Worm (Caenorhabditis elegans) whole organism, young adult: ENCODE data around the gene T10B9.9.

Experiments used
- B0336.3 ChIP-seq: fragments of 200-800 bp; sonication (Bioruptor generic); IDR thresholded peaks from 2 replicates; pipeline ENCODE4 v1.3.6; 2022; ENCODE audit warnings: missing genetic modification characterization, missing compliant biosample characterization
- C17E4.6 ChIP-seq: fragments of 200-800 bp; sonication (Bioruptor generic); IDR thresholded peaks from 2 replicates; pipeline ENCODE4 v1.3.6; 2022; ENCODE audit warnings: missing genetic modification reagents, missing genetic modification characterization, missing compliant biosample characterization
- D2030.7 ChIP-seq: fragments of 200-800 bp; sonication (Bioruptor generic); IDR thresholded peaks from 2 replicates; pipeline ENCODE4 v1.3.6; 2022; ENCODE audit warnings: missing genetic modification reagents, missing genetic modification characterization, missing compliant biosample characterization
- F10E7.11 ChIP-seq: sonication (generic microtip); optimal IDR thresholded peaks from 2 replicates; lab custom pipeline; 2017; ENCODE audit warnings: mild to moderate bottlenecking, missing genetic modification characterization, moderate library complexity, missing compliant biosample characterization
- F33H1.4 ChIP-seq: fragments of 200-800 bp; sonication (Bioruptor generic); IDR thresholded peaks from 2 replicates; pipeline ENCODE4 v1.3.6; 2022; ENCODE audit warnings: missing genetic modification reagents, missing genetic modification characterization, missing compliant biosample characterization
- F37B4.10 ChIP-seq: fragments of 200-800 bp; sonication (Bioruptor generic); IDR thresholded peaks from 2 replicates; pipeline ENCODE4 v1.3.6; 2022; ENCODE audit warnings: missing genetic modification characterization, missing compliant biosample characterization
- F57C9.4 ChIP-seq: sonication (generic microtip); optimal IDR thresholded peaks from 2 replicates; lab custom pipeline; 2017; ENCODE audit warnings: mild to moderate bottlenecking, missing genetic modification characterization, missing compliant biosample characterization
- Y56A3A.18 ChIP-seq: fragments of 200-800 bp; sonication (Bioruptor generic); IDR thresholded peaks from 2 replicates; pipeline ENCODE4 v1.3.6; 2022; ENCODE audit warnings: missing genetic modification reagents, missing genetic modification characterization, missing compliant biosample characterization
- aptf-2 ChIP-seq: fragments of 200-800 bp; sonication (Bioruptor generic); conservative IDR thresholded peaks from 2 replicates; pipeline ENCODE4 v1.3.6; 2022; ENCODE audit warnings: missing genetic modification reagents, missing genetic modification characterization, missing compliant biosample characterization
- atf-7 ChIP-seq: sonication (generic microtip); optimal IDR thresholded peaks from 2 replicates; lab custom pipeline; 2017; ENCODE audit warnings: mild to moderate bottlenecking, missing genetic modification characterization, missing compliant biosample characterization
- athp-1 ChIP-seq: sonication (generic microtip); optimal IDR thresholded peaks from 2 replicates; lab custom pipeline; 2017; ENCODE audit warnings: mild to moderate bottlenecking, missing genetic modification characterization, missing compliant biosample characterization
- attf-6 ChIP-seq: fragments of 200-800 bp; sonication (Bioruptor generic); IDR thresholded peaks from 2 replicates; pipeline ENCODE4 v1.3.6; 2022; ENCODE audit warnings: missing genetic modification reagents, missing genetic modification characterization, missing compliant biosample characterization
- bed-2 ChIP-seq: fragments of 200-800 bp; sonication (Bioruptor generic); IDR thresholded peaks from 2 replicates; pipeline ENCODE4 v1.3.6; 2022; ENCODE audit warnings: missing genetic modification reagents, missing genetic modification characterization, missing compliant biosample characterization
- cebp-2 ChIP-seq: fragments of 200-800 bp; sonication (Bioruptor generic); IDR thresholded peaks from 2 replicates; pipeline ENCODE4 v1.3.6; 2022; ENCODE audit warnings: missing genetic modification characterization, missing compliant biosample characterization
- ceh-27 ChIP-seq: fragments of 200-800 bp; sonication (Bioruptor generic); optimal IDR thresholded peaks from 2 replicates; lab custom pipeline; 2018; ENCODE audit warnings: mild to moderate bottlenecking, missing genetic modification characterization, moderate library complexity, missing compliant biosample characterization
- ceh-79 ChIP-seq: sonication (generic microtip); optimal IDR thresholded peaks from 2 replicates; lab custom pipeline; 2017; ENCODE audit warnings: mild to moderate bottlenecking, missing genetic modification characterization, missing compliant biosample characterization
- dox-1 ChIP-seq: fragments of 200-800 bp; sonication (Bioruptor generic); IDR thresholded peaks from 2 replicates; pipeline ENCODE4 v1.3.6; 2022; ENCODE audit warnings: missing genetic modification reagents, missing genetic modification characterization, missing compliant biosample characterization
- egl-44 ChIP-seq: fragments of 200-800 bp; sonication (Bioruptor generic); IDR thresholded peaks from 2 replicates; pipeline ENCODE4 v1.3.6; 2022; ENCODE audit warnings: missing genetic modification reagents, missing genetic modification characterization, missing compliant biosample characterization
- egrh-3 ChIP-seq: fragments of 200-800 bp; sonication (Bioruptor generic); IDR thresholded peaks from 2 replicates; pipeline ENCODE4 v1.3.6; 2022; ENCODE audit warnings: missing genetic modification reagents, missing genetic modification characterization, missing compliant biosample characterization
- ekl-4 ChIP-seq: fragments of 200-800 bp; sonication (Bioruptor generic); IDR thresholded peaks from 2 replicates; pipeline ENCODE4 v1.3.6; 2022; ENCODE audit warnings: missing genetic modification reagents, missing genetic modification characterization, missing compliant biosample characterization
- fkh-3 ChIP-seq: sonication (generic microtip); optimal IDR thresholded peaks from 2 replicates; lab custom pipeline; 2016; ENCODE audit warnings: mild to moderate bottlenecking, missing genetic modification characterization, missing compliant biosample characterization
- him-1 ChIP-seq: sonication (generic microtip); optimal IDR thresholded peaks from 2 replicates; lab custom pipeline; 2016; ENCODE audit warnings: missing genotype, missing genetic modification reagents, missing genetic modification characterization, missing compliant biosample characterization
- lag-1 ChIP-seq: fragments of 200-800 bp; sonication (Bioruptor generic); IDR thresholded peaks from 2 replicates; pipeline ENCODE4 v1.3.6; 2022; ENCODE audit warnings: missing genetic modification reagents, missing genetic modification characterization, missing compliant biosample characterization
- lir-1 ChIP-seq: fragments of 200-800 bp; sonication (Bioruptor generic); conservative IDR thresholded peaks from 2 replicates; pipeline ENCODE4 v1.3.6; 2022; ENCODE audit warnings: missing genetic modification reagents, missing genetic modification characterization, missing compliant biosample characterization
- lsy-27 ChIP-seq: sonication (generic microtip); optimal IDR thresholded peaks from 2 replicates; lab custom pipeline; 2017; ENCODE audit warnings: missing genetic modification characterization, mild to moderate bottlenecking, missing compliant biosample characterization, antibody characterized with exemption, missing genotype, borderline replicate concordance; ENCODE audit not compliant: insufficient read depth
- mcd-1 ChIP-seq: fragments of 200-800 bp; sonication (Bioruptor generic); IDR thresholded peaks from 2 replicates; pipeline ENCODE4 v1.3.6; 2022; ENCODE audit warnings: missing genetic modification reagents, missing genetic modification characterization, missing compliant biosample characterization
- mel-28 ChIP-seq: sonication (generic microtip); optimal IDR thresholded peaks from 2 replicates; lab custom pipeline; 2016; ENCODE audit warnings: borderline replicate concordance, mild to moderate bottlenecking, missing genetic modification characterization, missing compliant biosample characterization
- nfya-2 ChIP-seq: fragments of 200-800 bp; sonication (Bioruptor generic); IDR thresholded peaks from 2 replicates; pipeline ENCODE4 v1.3.6; 2022; ENCODE audit warnings: missing genetic modification reagents, missing genetic modification characterization, missing compliant biosample characterization
- nhr-27 ChIP-seq: fragments of 200-800 bp; sonication (Bioruptor generic); optimal IDR thresholded peaks from 2 replicates; lab custom pipeline; 2018; ENCODE audit warnings: mild to moderate bottlenecking, missing genetic modification characterization, moderate library complexity, missing compliant biosample characterization
- nhr-80 ChIP-seq: sonication (generic microtip); optimal IDR thresholded peaks from 2 replicates; lab custom pipeline; 2016; ENCODE audit warnings: missing genetic modification characterization, missing compliant biosample characterization
- sptf-2 ChIP-seq: fragments of 200-800 bp; sonication (Bioruptor generic); optimal IDR thresholded peaks from 2 replicates; lab custom pipeline; 2018; ENCODE audit warnings: mild to moderate bottlenecking, missing genetic modification characterization, missing compliant biosample characterization
- tbp1 ChIP-seq: fragments of 200-800 bp; sonication (Bioruptor generic); optimal IDR thresholded peaks from 2 replicates; lab custom pipeline; 2018; ENCODE audit warnings: mild to moderate bottlenecking, missing genetic modification characterization, missing compliant biosample characterization
- xnd-1 ChIP-seq: sonication (generic microtip); optimal IDR thresholded peaks from 2 replicates; lab custom pipeline; 2016; ENCODE audit warnings: missing genotype, missing genetic modification reagents, missing genetic modification characterization, missing compliant biosample characterization
- zfh-2 ChIP-seq: fragments of 200-800 bp; sonication (Bioruptor generic); conservative IDR thresholded peaks from 2 replicates; pipeline ENCODE4 v1.3.6; 2022; ENCODE audit warnings: missing genetic modification reagents, missing genetic modification characterization, missing compliant biosample characterization
- ztf-28 ChIP-seq: fragments of 200-800 bp; sonication (Bioruptor generic); IDR thresholded peaks from 2 replicates; pipeline ENCODE4 v1.3.6; 2022; ENCODE audit warnings: missing genetic modification reagents, missing genetic modification characterization, missing compliant biosample characterization

T10B9.9 gene

DNA sequence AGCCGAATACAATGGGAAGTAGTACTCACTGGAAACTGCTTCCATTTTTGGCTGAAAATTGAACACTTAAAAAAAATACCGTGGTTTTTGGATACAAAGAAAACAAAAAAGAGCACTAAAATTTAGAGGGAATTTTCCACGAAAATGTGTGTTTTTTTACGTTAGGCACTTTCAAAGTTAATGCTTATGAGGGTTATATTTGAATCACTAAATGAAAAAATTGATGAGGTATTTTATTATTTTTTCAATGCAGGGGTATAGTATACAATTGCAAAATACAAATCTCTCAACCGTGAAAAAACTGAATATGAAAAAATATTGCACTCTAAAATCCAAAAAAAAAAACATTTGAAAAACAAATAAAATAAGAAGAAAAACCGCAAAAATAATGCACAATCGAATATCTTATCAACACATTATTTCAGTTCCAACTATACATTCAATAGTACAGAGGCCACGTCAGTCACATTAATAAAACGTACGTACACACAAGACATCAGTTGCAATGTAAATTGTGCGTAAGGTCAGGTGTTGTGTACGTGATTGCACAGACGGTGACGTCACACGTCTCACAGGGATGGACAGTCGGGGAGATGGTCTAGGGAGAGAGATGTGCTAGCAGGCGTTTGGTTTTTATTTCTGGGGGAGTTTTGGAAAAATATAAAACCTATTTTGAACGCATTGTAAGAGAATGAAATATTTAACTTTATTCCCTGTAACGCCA, 5.7 kb downstream of the T10B9.9 start, which contains the start of gene aqp-10 (continued):
- no peak for TF ChIP-seq C17E4.6 (GFP tag; lab: Robert Waterston, UW)
- no peak for TF ChIP-seq Y56A3A.18 (GFP tag; lab: Robert Waterston, UW)
- TF ChIP-seq bed-2 (GFP tag; lab: Robert Waterston, UW): no peak
- TF ChIP-seq attf-6 (GFP tag; lab: Robert Waterston, UW): no peak
- no peak for TF ChIP-seq cebp-2
- TF ChIP-seq ceh-27: peak; percentile 1

DNA sequence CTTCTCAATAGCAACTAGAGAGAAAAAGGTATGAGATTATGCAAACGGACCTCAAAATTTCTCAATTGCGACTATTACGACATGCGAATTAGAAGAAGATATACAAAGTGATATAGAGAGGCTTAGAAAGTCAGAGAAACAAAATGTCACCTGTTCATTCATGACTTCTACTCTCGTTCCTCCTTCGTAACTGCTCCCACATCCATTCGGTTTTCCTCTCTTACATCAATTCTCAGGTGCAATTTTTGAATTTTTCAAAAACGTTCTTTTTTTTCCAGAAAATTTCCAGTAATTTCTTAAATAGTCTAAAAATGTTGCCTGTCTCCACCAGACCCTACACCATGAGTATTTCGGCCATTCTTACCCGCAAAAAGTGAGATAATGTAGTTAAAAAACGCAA, 11.0 kb downstream of the T10B9.9 start:
- TF ChIP-seq tbp1 (no peak), lsy-27 (tag; lab: Kevin White, UChicago) (no peak), nhr-80 (tag; lab: Kevin White, UChicago) (no peak), lir-1 (GFP tag; lab: Robert Waterston, UW) (no peak), athp-1 (no peak), F10E7.11 (tag; lab: Kevin White, UChicago) (no peak), fkh-3 (tag; lab: Kevin White, UChicago) (no peak), ceh-79 (tag; lab: Kevin White, UChicago) (no peak), ztf-28 (GFP tag; lab: Robert Waterston, UW) (no peak), F37B4.10 (GFP tag; lab: Robert Waterston, UW) (no peak), mcd-1 (GFP tag; lab: Robert Waterston, UW) (no peak), nhr-27 (tag; lab: Kevin White, UChicago) (no peak)

- TF ChIP-seq F57C9.4 (tag; lab: Kevin White, UChicago) (no peak), D2030.7 (GFP tag; lab: Robert Waterston, UW) (no peak), him-1 (no peak), ztf-28 (GFP tag; lab: Robert Waterston, UW) (no peak), mel-28 (no peak), sptf-2 (GFP tag; lab: Kevin White, UChicago) (no peak), xnd-1 (tag; lab: Kevin White, UChicago) (no peak)
- TF ChIP-seq, all 124 proteins: peak for 0
These were observed 16.3 kb downstream of the T10B9.9 start for ce11 chrII:9759382-9759781.

DNA sequence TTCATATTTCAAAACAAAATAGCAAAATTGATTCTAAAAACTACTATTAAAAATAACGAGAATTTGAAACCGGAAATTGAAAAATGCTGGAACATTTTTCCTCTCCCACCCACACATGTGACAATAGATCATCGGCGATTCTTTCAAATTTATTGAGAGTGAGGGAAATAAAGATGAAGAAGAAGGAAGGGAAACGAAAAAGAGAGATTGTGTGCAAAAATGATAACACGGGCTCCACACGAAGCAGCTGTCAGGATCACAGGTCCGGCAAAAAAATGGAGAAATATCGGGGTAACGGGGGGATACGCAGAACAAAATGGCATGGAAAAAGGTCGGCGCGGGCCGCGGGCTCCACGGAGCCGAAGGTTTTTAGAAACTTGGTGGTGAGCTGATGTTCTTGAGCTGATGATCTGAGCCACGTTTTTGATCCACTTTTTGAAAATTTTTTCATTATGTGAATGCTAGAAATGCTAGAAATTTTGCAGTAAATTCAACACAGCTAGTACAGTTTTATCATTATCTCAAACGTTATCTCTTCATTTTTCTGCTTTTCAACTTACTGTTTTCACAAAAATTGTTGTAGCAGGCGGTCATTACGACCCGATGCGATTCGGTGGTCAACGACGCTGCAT, 17.9 kb downstream of the T10B9.9 start, which contains the start of gene shk-1:
shk-1 (plus strand) TSS at position 582 of the 632 bp plus-strand sequence.
- TF ChIP-seq aptf-2 (no peak), lag-1 (GFP tag; lab: Robert Waterston, UW) (no peak), atf-7 (tag; lab: Kevin White, UChicago) (no peak), egrh-3 (GFP tag; lab: Robert Waterston, UW) (no peak), F33H1.4 (GFP tag; lab: Robert Waterston, UW) (no peak), lsy-27 (tag; lab: Kevin White, UChicago) (no peak), nfya-2 (no peak)

- TF ChIP-seq D2030.7 (GFP tag; lab: Robert Waterston, UW) (no peak), lsy-27 (tag; lab: Kevin White, UChicago) (no peak), F33H1.4 (GFP tag; lab: Robert Waterston, UW) (no peak), F10E7.11 (tag; lab: Kevin White, UChicago) (no peak), cebp-2 (no peak), ekl-4 (no peak), dox-1 (GFP tag; lab: Robert Waterston, UW) (no peak), zfh-2 (GFP tag; lab: Robert Waterston, UW) (no peak), egl-44 (GFP tag; lab: Robert Waterston, UW) (no peak), B0336.3 (GFP tag; lab: Robert Waterston, UW) (no peak)
These were observed 20.3 kb downstream of the T10B9.9 start for ce11 chrII:9755425-9755824.
